Fruit fly (Drosophila melanogaster): ENCODE results near the gene CG7394.

The CG7394 gene

dm6 chr3L:11561946-11562760 lies at the start of gene CG7394, which contains the start of gene Mob2 (continued):
- TF ChIP-seq Sry-β (GFP tag; optimal IDR thresholded peaks at IDR 0.05) (peak; percentile 50), CG1024 (GFP tag; IDR thresholded peaks at IDR 0.05) (peak; percentile 82), aop (GFP tag; IDR thresholded peaks at IDR 0.05) (no peak), Gsc (GFP tag; IDR thresholded peaks at IDR 0.05) (no peak; the same call in 1 of the 2 replicates), wdn (GFP tag; IDR thresholded peaks at IDR 0.05) (peak; percentile 93), tx (GFP tag; optimal IDR thresholded peaks at IDR 0.05) (peak; percentile 81), CG10267 (tag; optimal IDR thresholded peaks at IDR 0.05) (peak; percentile 85), mld (GFP tag; IDR thresholded peaks at IDR 0.05; ENCODE audit: partially characterized antibody) (0 out of 3 replicates have a peak, but pooled peaks have one; percentile 71), CG14050 (GFP tag; IDR thresholded peaks at IDR 0.05) (peak; percentile 82), pum (GFP tag; optimal IDR thresholded peaks at IDR 0.05) (peak; percentile 70), CG4360 (GFP tag; IDR thresholded peaks at IDR 0.05) (peak; percentile 63), Taf1 (GFP tag; IDR thresholded peaks at IDR 0.05) (peak; percentile 88), fd96Cb (tag; optimal IDR thresholded peaks at IDR 0.05) (peak; percentile 87), tgo (GFP tag; IDR thresholded peaks at IDR 0.05) (peak; percentile 89), Elba2 (GFP tag; optimal IDR thresholded peaks at IDR 0.05) (peak; percentile 64), stc (GFP tag; IDR thresholded peaks at IDR 0.05) (peak; percentile 85), sim (GFP tag; IDR thresholded peaks at IDR 0.05) (peak; percentile 59; the same call in 1 of the 2 replicates), CG7839 (tag; optimal IDR thresholded peaks at IDR 0.05) (peak; percentile 92), Pdp1 (GFP tag; optimal IDR thresholded peaks at IDR 0.05) (peak; percentile 61 to 91), PHDP (tag; optimal IDR thresholded peaks at IDR 0.05) (peak; percentile 95), fu2 (GFP tag; optimal IDR thresholded peaks at IDR 0.05) (peak; percentile 55), Hsf (GFP tag; optimal IDR thresholded peaks at IDR 0.05) (peak; percentile 93), hth (optimal IDR thresholded peaks at IDR 0.05) (no peak), ci (GFP tag; IDR thresholded peaks at IDR 0.05) (peak; percentile 88), NC2α (GFP tag; optimal IDR thresholded peaks at IDR 0.05) (peak; percentile 17), Aef1 (GFP tag; IDR thresholded peaks at IDR 0.05) (peak; percentile 90), CG12391 (tag; optimal IDR thresholded peaks at IDR 0.05) (peak; percentile 96), CG4730 (GFP tag; IDR thresholded peaks at IDR 0.05) (peak; percentile 85), ase (GFP tag; IDR thresholded peaks at IDR 0.05) (peak; percentile 81), CG2129 (GFP tag; IDR thresholded peaks at IDR 0.05; ENCODE audit: partially characterized antibody) (peak; percentile 69), D (optimal IDR thresholded peaks at IDR 0.05) (peak; percentile 63), D (GFP tag; optimal IDR thresholded peaks at IDR 0.05) (peak; percentile 70), Fer1 (GFP tag; optimal IDR thresholded peaks at IDR 0.05) (peak; percentile 80), Deaf1 (tag; optimal IDR thresholded peaks at IDR 0.05) (peak; percentile 67), Lim3 (GFP tag; IDR thresholded peaks at IDR 0.05) (0 out of 2 replicates have a peak, but pooled peaks have one; percentile 19), CG9215 (GFP tag; IDR thresholded peaks at IDR 0.05) (peak; percentile 86), CG12299 (tag; optimal IDR thresholded peaks at IDR 0.05) (peak; percentile 84), CG12942 (GFP tag; optimal IDR thresholded peaks at IDR 0.05) (peak; percentile 88), ftz-f1 (GFP tag; optimal IDR thresholded peaks at IDR 0.05) (no peak), seq (GFP tag; IDR thresholded peaks at IDR 0.05) (peak; percentile 85), gsb-n (tag; optimal IDR thresholded peaks at IDR 0.05) (peak; percentile 65), CrebB (tag; optimal IDR thresholded peaks at IDR 0.05) (peak; percentile 83), CG4854 (GFP tag; optimal IDR thresholded peaks at IDR 0.05) (peak; percentile 87), CG2889 (GFP tag; IDR thresholded peaks at IDR 0.05) (peak; percentile 83; the same call in 2 of the 3 replicates), bsh (GFP tag; optimal IDR thresholded peaks at IDR 0.05) (peak in 1 of 2 experiments; percentile 94), Fer2 (tag; optimal IDR thresholded peaks at IDR 0.05) (peak; percentile 84), CG8478 (optimal IDR thresholded peaks at IDR 0.05) (no peak), NfI (GFP tag; optimal IDR thresholded peaks at IDR 0.05) (peak; percentile 83), CG5180 (GFP tag; optimal IDR thresholded peaks at IDR 0.05) (peak; percentile 73), Meics (GFP tag; optimal IDR thresholded peaks at IDR 0.05) (peak; percentile 90)

Measured in whole organism, embryonic.